Worm (Caenorhabditis elegans): Measurements from ENCODE around the gene cyn-1.

DNA sequence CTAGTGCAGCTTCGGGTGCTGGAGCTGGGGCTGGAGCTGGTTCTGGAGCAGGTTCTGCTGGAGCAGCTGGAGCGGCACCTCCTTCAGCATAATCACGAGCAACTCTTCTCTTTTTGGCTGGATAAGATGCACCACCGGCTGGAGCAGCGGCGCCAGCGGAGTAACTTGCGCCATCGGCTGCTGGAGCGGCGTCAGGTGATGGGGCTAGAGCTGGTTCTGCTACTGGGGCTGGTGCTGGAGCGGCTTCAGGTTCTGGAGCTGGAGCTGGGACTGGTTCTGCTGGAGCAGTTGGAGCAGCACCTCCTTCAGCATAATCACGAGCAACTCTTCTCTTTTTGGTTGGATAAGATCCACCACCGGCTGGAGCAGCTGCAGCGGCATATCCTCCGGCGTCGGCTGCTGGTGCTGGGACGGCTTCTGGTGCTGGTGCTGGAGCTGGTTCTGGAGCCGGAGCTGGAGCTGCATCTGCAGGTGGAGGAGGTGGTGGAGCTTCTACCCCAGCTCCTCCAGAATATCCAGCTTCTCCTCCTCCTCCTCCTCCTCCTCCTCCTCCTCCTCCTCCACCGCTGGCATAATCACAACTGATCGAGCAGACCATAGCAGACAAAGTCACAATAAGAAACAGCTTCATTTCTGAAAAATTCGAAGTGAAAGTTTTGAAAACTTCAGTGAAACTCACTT is 36.6 kb upstream of the cyn-1 start, which contains the start of gene F47B8.13:
- TF ChIP-seq ama-1 (optimal IDR thresholded peaks at IDR 0.05) (no peak), ceh-36 (tag; optimal IDR thresholded peaks at IDR 0.05) (no peak), flt-1 (GFP tag; IDR thresholded peaks at IDR 0.05) (no peak), hmg-4 (GFP tag; optimal IDR thresholded peaks at IDR 0.05) (no peak), tbx-37 (GFP tag; conservative IDR thresholded peaks at IDR 0.05) (no peak), hnd-1 (tag; optimal IDR thresholded peaks at IDR 0.05) (no peak), scrt-1 (GFP tag; IDR thresholded peaks at IDR 0.05) (no peak), tra-4 (tag; optimal IDR thresholded peaks at IDR 0.05) (no peak), pes-1 (GFP tag; IDR thresholded peaks at IDR 0.05) (no peak)

Measured in whole organism, early embryonic.